Worm (Caenorhabditis elegans) whole organism, L2 larva: Measurements from ENCODE around the gene C28C12.1.

Experiments
- C34F6.9 ChIP-seq: fragments of 150-350 bp; optimal IDR thresholded peaks from 2 replicates; lab custom pipeline; 2014; ENCODE audit warnings: missing biosample characterization, missing genetic modification characterization
- F13H6.1 ChIP-seq: sonication (generic microtip); optimal IDR thresholded peaks from 2 replicates; lab custom pipeline; 2016; ENCODE audit warnings: missing genetic modification characterization, missing compliant biosample characterization
- R02D3.7 ChIP-seq: fragments of 150-350 bp; optimal IDR thresholded peaks from 2 replicates; lab custom pipeline; 2014; ENCODE audit warnings: missing biosample characterization, missing genetic modification characterization
- Y55F3AM.14 ChIP-seq: fragments of 200-800 bp; sonication (Bioruptor generic); optimal IDR thresholded peaks from 2 replicates; lab custom pipeline; 2018; ENCODE audit warnings: mild to moderate bottlenecking, missing genetic modification characterization, missing compliant biosample characterization
- ZK546.5 ChIP-seq: sonication (generic microtip); optimal IDR thresholded peaks from 2 replicates; lab custom pipeline; 2017; ENCODE audit warnings: missing biosample characterization, missing genetic modification characterization
- alr-1 ChIP-seq: fragments of 150-350 bp; optimal IDR thresholded peaks from 2 replicates; lab custom pipeline; 2014; ENCODE audit warnings: missing biosample characterization, missing genetic modification characterization
- aly-2 ChIP-seq: fragments of 150-350 bp; optimal IDR thresholded peaks from 2 replicates; lab custom pipeline; 2014; ENCODE audit warnings: missing biosample characterization, missing genetic modification characterization
- ama-1 ChIP-seq: fragments of 150-350 bp; optimal IDR thresholded peaks from 2 replicates; lab custom pipeline; 2018; ENCODE audit warnings: inconsistent platforms
- blmp-1 ChIP-seq: sonication (generic microtip); optimal IDR thresholded peaks from 2 replicates; lab custom pipeline; 2017; ENCODE audit warnings: missing genetic modification characterization, mild to moderate bottlenecking, missing compliant biosample characterization, antibody characterized with exemption, moderate library complexity; ENCODE audit not compliant: insufficient read depth
- ceh-16 ChIP-seq: fragments of 150-350 bp; optimal IDR thresholded peaks from 2 replicates; lab custom pipeline; 2014; ENCODE audit warnings: missing biosample characterization, missing genetic modification characterization
- ceh-82 ChIP-seq: fragments of 150-350 bp; optimal IDR thresholded peaks from 2 replicates; lab custom pipeline; 2014; ENCODE audit warnings: missing biosample characterization, missing genetic modification characterization
- crh-2 ChIP-seq: sonication (generic microtip); optimal IDR thresholded peaks from 2 replicates; lab custom pipeline; 2017; ENCODE audit warnings: missing biosample characterization, missing genetic modification characterization
- dmd-4 ChIP-seq: sonication (generic microtip); optimal IDR thresholded peaks from 2 replicates; lab custom pipeline; 2017; ENCODE audit warnings: missing biosample characterization, missing genetic modification characterization
- egl-27 ChIP-seq: sonication (generic microtip); optimal IDR thresholded peaks from 3 replicates; lab custom pipeline; 2017; ENCODE audit warnings: missing biosample characterization, missing genetic modification reagents, missing genetic modification characterization
- elt-1 ChIP-seq: fragments of 150-350 bp; optimal IDR thresholded peaks from 2 replicates; lab custom pipeline; 2014; ENCODE audit warnings: missing biosample characterization, missing genetic modification characterization
- elt-3 ChIP-seq: sonication (generic microtip); optimal IDR thresholded peaks from 2 replicates; lab custom pipeline; 2017; ENCODE audit warnings: missing biosample characterization, missing genetic modification characterization
- fos-1 ChIP-seq: fragments of 150-350 bp; optimal IDR thresholded peaks from 2 replicates; lab custom pipeline; 2014; ENCODE audit warnings: missing biosample characterization, missing genetic modification characterization
- gmeb-1 ChIP-seq: fragments of 150-350 bp; optimal IDR thresholded peaks from 2 replicates; lab custom pipeline; 2014; ENCODE audit warnings: missing biosample characterization, missing genetic modification characterization
- lin-11 ChIP-seq: fragments of 150-350 bp; sonication (generic microtip); optimal IDR thresholded peaks from 2 replicates; lab custom pipeline; 2014; ENCODE audit warnings: missing biosample characterization, missing genetic modification characterization, inconsistent platforms, mixed read lengths
- lin-13 ChIP-seq: fragments of 150-350 bp; optimal IDR thresholded peaks from 2 replicates; lab custom pipeline; 2014; ENCODE audit warnings: missing biosample characterization, missing genetic modification reagents, missing genetic modification characterization
- lin-39 ChIP-seq: fragments of 150-350 bp; optimal IDR thresholded peaks from 2 replicates; lab custom pipeline; 2014; ENCODE audit warnings: missing biosample characterization, missing genetic modification reagents, missing genetic modification characterization
- lsy-2 ChIP-seq, 2 experiments: fragments of 150-350 bp in 1 of 2; sonication (generic microtip) in 1 of 2; optimal IDR thresholded peaks; 2 replicates each; lab custom pipeline; 2014 to 2017; ENCODE audit warnings: missing biosample characterization in 2 of 2, missing genetic modification characterization in 2 of 2
- mab-5 ChIP-seq: fragments of 150-350 bp; optimal IDR thresholded peaks from 2 replicates; lab custom pipeline; 2014; ENCODE audit warnings: missing biosample characterization, missing genetic modification characterization
- mbf-1 ChIP-seq: sonication (generic microtip); optimal IDR thresholded peaks from 2 replicates; lab custom pipeline; 2017; ENCODE audit warnings: missing biosample characterization, missing genetic modification characterization
- mdl-1 ChIP-seq, 2 experiments: fragments of 150-350 bp in 1 of 2; sonication (generic microtip) in 1 of 2; optimal IDR thresholded peaks; 2 replicates each; lab custom pipeline; 2017; ENCODE audit warnings: missing biosample characterization in 2 of 2, missing genetic modification characterization in 2 of 2
- nhr-10 ChIP-seq: sonication (generic microtip); optimal IDR thresholded peaks from 2 replicates; lab custom pipeline; 2017; ENCODE audit warnings: missing biosample characterization, missing genetic modification characterization
- nhr-11 ChIP-seq: fragments of 150-350 bp; optimal IDR thresholded peaks from 2 replicates; lab custom pipeline; 2014; ENCODE audit warnings: missing biosample characterization, missing genetic modification characterization
- nhr-12 ChIP-seq: fragments of 150-350 bp; optimal IDR thresholded peaks from 2 replicates; lab custom pipeline; 2014; ENCODE audit warnings: missing biosample characterization, missing genetic modification characterization
- nhr-129 ChIP-seq: fragments of 150-350 bp; optimal IDR thresholded peaks from 2 replicates; lab custom pipeline; 2014; ENCODE audit warnings: missing biosample characterization, missing genetic modification characterization
- nhr-21 ChIP-seq: fragments of 150-350 bp; optimal IDR thresholded peaks from 2 replicates; lab custom pipeline; 2014; ENCODE audit warnings: missing biosample characterization, missing genetic modification characterization
- nhr-23 ChIP-seq: fragments of 150-350 bp; optimal IDR thresholded peaks from 2 replicates; lab custom pipeline; 2014; ENCODE audit warnings: missing biosample characterization, missing genetic modification reagents, missing genetic modification characterization
- nhr-237 ChIP-seq: fragments of 150-350 bp; optimal IDR thresholded peaks from 2 replicates; lab custom pipeline; 2014; ENCODE audit warnings: missing biosample characterization, missing genetic modification characterization
- nhr-25 ChIP-seq: fragments of 150-350 bp; sonication (generic microtip); optimal IDR thresholded peaks from 3 replicates; lab custom pipeline; 2014; ENCODE audit warnings: missing biosample characterization, missing genetic modification characterization
- nhr-6 ChIP-seq: fragments of 150-350 bp; optimal IDR thresholded peaks from 2 replicates; lab custom pipeline; 2014; ENCODE audit warnings: missing biosample characterization, missing genetic modification characterization
- nhr-77 ChIP-seq: fragments of 150-350 bp; optimal IDR thresholded peaks from 2 replicates; lab custom pipeline; 2014; ENCODE audit warnings: missing biosample characterization, missing genetic modification characterization
- peb-1 ChIP-seq: fragments of 150-350 bp; optimal IDR thresholded peaks from 2 replicates; lab custom pipeline; 2014; ENCODE audit warnings: missing biosample characterization, missing genetic modification characterization
- sem-4 ChIP-seq: fragments of 150-350 bp; optimal IDR thresholded peaks from 2 replicates; lab custom pipeline; 2014; ENCODE audit warnings: missing biosample characterization, missing genetic modification reagents, missing genetic modification characterization
- skn-1 ChIP-seq: sonication (generic microtip); optimal IDR thresholded peaks from 2 replicates; lab custom pipeline; 2017; ENCODE audit warnings: missing biosample characterization, missing genetic modification characterization
- sma-3 ChIP-seq: sonication (generic microtip); optimal IDR thresholded peaks from 2 replicates; lab custom pipeline; 2016; ENCODE audit warnings: missing genetic modification reagents, missing genetic modification characterization, missing compliant biosample characterization
- sma-9 ChIP-seq, 2 experiments: fragments of 150-350 bp in 1 of 2; sonication (generic microtip) in 1 of 2; optimal IDR thresholded peaks; 2 replicates each; lab custom pipeline; 2014 to 2016; ENCODE audit warnings: missing genetic modification characterization in 2 of 2, mild to moderate bottlenecking in 1 of 2, missing biosample characterization in 1 of 2, missing compliant biosample characterization in 1 of 2, missing genetic modification reagents in 1 of 2, moderate library complexity in 1 of 2
- snpc-4 ChIP-seq: fragments of 150-350 bp; optimal IDR thresholded peaks from 2 replicates; lab custom pipeline; 2014; ENCODE audit warnings: missing biosample characterization, missing genetic modification characterization
- unc-39 ChIP-seq: fragments of 150-350 bp; optimal IDR thresholded peaks from 2 replicates; lab custom pipeline; 2014; ENCODE audit warnings: missing biosample characterization, missing genetic modification characterization
- unc-55 ChIP-seq: fragments of 150-350 bp; sonication (generic microtip); optimal IDR thresholded peaks from 3 replicates; lab custom pipeline; 2014; ENCODE audit warnings: missing biosample characterization, missing genetic modification reagents, missing genetic modification characterization
- unc-62 ChIP-seq: fragments of 150-350 bp; optimal IDR thresholded peaks from 2 replicates; lab custom pipeline; 2014; ENCODE audit warnings: missing biosample characterization, missing genetic modification reagents, missing genetic modification characterization
- zag-1 ChIP-seq: fragments of 150-350 bp; optimal IDR thresholded peaks from 2 replicates; lab custom pipeline; 2014; ENCODE audit warnings: missing biosample characterization, missing genetic modification characterization
- ztf-1 ChIP-seq: fragments of 200-800 bp; sonication (Bioruptor generic); conservative IDR thresholded peaks from 2 replicates; pipeline ENCODE4 v1.3.6; 2022; ENCODE audit warnings: missing genetic modification characterization, missing compliant biosample characterization
- ztf-11 ChIP-seq: sonication (generic microtip); optimal IDR thresholded peaks from 2 replicates; lab custom pipeline; 2017; ENCODE audit warnings: missing biosample characterization, missing genetic modification characterization
- ztf-4 ChIP-seq: fragments of 150-350 bp; optimal IDR thresholded peaks from 2 replicates; lab custom pipeline; 2014; ENCODE audit warnings: missing biosample characterization, missing genetic modification characterization

C28C12.1 gene

DNA sequence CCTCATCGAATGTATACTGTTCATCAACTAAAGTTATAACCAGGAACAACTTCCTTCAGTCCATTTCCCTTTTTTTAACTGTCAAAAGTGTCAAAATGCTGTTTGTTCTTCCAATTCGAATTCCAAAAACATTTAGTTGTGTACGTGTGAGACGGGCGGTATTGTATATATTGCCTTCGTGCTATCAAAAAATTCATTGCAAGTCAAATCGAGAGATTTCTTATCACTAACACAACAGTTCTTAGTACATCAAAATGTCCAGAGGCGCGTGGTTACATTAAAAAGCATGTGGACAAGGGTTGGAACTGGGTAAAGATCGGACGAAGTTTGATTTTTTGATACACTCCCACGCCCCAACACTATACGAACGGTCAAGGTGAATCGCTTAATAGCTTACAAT, 26.9 kb downstream of the C28C12.1 start:
- TF ChIP-seq R02D3.7 (tag; lab: Kevin White, UChicago): no peak
- peak; percentile 78 for TF ChIP-seq sma-3 (GFP tag; lab: Kevin White, UChicago)
- no peak for TF ChIP-seq ztf-1
- TF ChIP-seq gmeb-1 (tag; lab: Kevin White, UChicago): peak; percentile 38
- no peak for TF ChIP-seq mab-5
- TF ChIP-seq nhr-77 (tag; lab: Kevin White, UChicago): no peak
- TF ChIP-seq skn-1 (tag; lab: Kevin White, UChicago): no peak
- no peak for TF ChIP-seq Y55F3AM.14
- TF ChIP-seq egl-27 (tag; lab: Kevin White, UChicago): no peak
- no peak for TF ChIP-seq unc-62 (GFP tag; lab: Kevin White, UChicago)
- no peak for TF ChIP-seq lin-13
- no peak for TF ChIP-seq nhr-6 (tag; lab: Kevin White, UChicago)
- TF ChIP-seq ama-1 (lab: Kevin White, UChicago): no peak
- no peak for TF ChIP-seq aly-2 (tag; lab: Kevin White, UChicago)
- no peak for TF ChIP-seq unc-39 (tag; lab: Kevin White, UChicago)
- peak; percentile 41 for TF ChIP-seq nhr-129 (tag; lab: Kevin White, UChicago)
- no peak for TF ChIP-seq lin-11
- peak; percentile 51 to 70 for TF ChIP-seq mdl-1 (tag; optimal IDR thresholded peaks at IDR 0.05; lab: Kevin White, UChicago)
- TF ChIP-seq elt-3: no peak
- peak; percentile 73 for TF ChIP-seq fos-1 (tag; lab: Kevin White, UChicago)
- no peak for TF ChIP-seq dmd-4 (tag; lab: Kevin White, UChicago)
- no peak for TF ChIP-seq snpc-4 (tag; lab: Kevin White, UChicago)
- TF ChIP-seq nhr-237: no peak
- TF ChIP-seq blmp-1: no peak
- TF ChIP-seq nhr-10 (tag; lab: Kevin White, UChicago): no peak
- no peak for TF ChIP-seq ceh-16 (tag; lab: Kevin White, UChicago)
- no peak for TF ChIP-seq alr-1
- no peak for TF ChIP-seq ztf-11 (tag; lab: Kevin White, UChicago)
- no peak for TF ChIP-seq lin-39 (tag; lab: Kevin White, UChicago)
- TF ChIP-seq sem-4 (tag; lab: Kevin White, UChicago): no peak
- no peak for TF ChIP-seq ceh-82 (tag; lab: Kevin White, UChicago)
- no peak for TF ChIP-seq ZK546.5
- no peak for TF ChIP-seq nhr-12 (tag; lab: Kevin White, UChicago)
- TF ChIP-seq nhr-11 (tag; lab: Kevin White, UChicago): no peak
- peak; percentile 72 for TF ChIP-seq nhr-21 (tag; lab: Kevin White, UChicago)
- TF ChIP-seq elt-1 (tag; lab: Kevin White, UChicago): no peak
- TF ChIP-seq nhr-23: no peak
- no peak for TF ChIP-seq unc-55
- no peak for TF ChIP-seq C34F6.9
- no peak for TF ChIP-seq mbf-1 (tag; lab: Kevin White, UChicago)
- TF ChIP-seq sma-9 (GFP tag; optimal IDR thresholded peaks at IDR 0.05; lab: Kevin White, UChicago): peak; percentile 97
- TF ChIP-seq sma-9 (tag; optimal IDR thresholded peaks at IDR 0.05; lab: Kevin White, UChicago): no peak
- TF ChIP-seq nhr-25: peak; percentile 58
- no peak for TF ChIP-seq ztf-4
- peak; percentile 26 for TF ChIP-seq F13H6.1
- TF ChIP-seq crh-2 (tag; lab: Kevin White, UChicago): peak; percentile 66
- TF ChIP-seq lsy-2 (tag; optimal IDR thresholded peaks at IDR 0.05; lab: Kevin White, UChicago): no peak
- TF ChIP-seq peb-1: no peak
- TF ChIP-seq zag-1 (tag; lab: Kevin White, UChicago): no peak

DNA sequence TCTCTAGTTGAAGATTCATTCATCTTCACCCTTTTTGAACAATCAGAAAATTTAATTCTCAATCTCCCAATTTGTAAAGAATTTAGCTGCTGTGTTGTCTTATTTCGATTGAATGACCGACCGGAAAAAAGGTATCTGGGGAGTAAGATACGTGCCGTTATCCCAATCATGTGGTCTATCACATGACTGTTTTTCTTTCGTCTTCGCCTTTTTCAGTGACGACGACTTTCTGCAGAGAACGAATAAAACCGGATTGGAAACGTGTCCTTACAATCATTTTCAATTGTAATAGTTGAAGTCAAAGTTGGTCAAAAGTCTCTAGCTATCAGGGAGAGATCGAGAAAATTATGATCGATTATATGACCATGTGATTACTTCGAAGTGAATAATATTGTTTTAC, 27.6 kb downstream of the C28C12.1 start:
- TF ChIP-seq ceh-16 (tag; lab: Kevin White, UChicago): no peak
- peak; percentile 71 for TF ChIP-seq crh-2 (tag; lab: Kevin White, UChicago)
- no peak for TF ChIP-seq unc-39 (tag; lab: Kevin White, UChicago)
- peak; percentile 72 for TF ChIP-seq nhr-129 (tag; lab: Kevin White, UChicago)
- TF ChIP-seq zag-1 (tag; lab: Kevin White, UChicago): no peak
- no peak for TF ChIP-seq R02D3.7 (tag; lab: Kevin White, UChicago)
- TF ChIP-seq elt-1 (tag; lab: Kevin White, UChicago): no peak
- no peak for TF ChIP-seq ztf-1
- no peak for TF ChIP-seq unc-62 (GFP tag; lab: Kevin White, UChicago)
- TF ChIP-seq nhr-237: no peak
- no peak for TF ChIP-seq alr-1
- peak; percentile 93 for TF ChIP-seq nhr-21 (tag; lab: Kevin White, UChicago)
- TF ChIP-seq nhr-77 (tag; lab: Kevin White, UChicago): no peak
- peak; percentile 17 for TF ChIP-seq C34F6.9
- peak; percentile 95 for TF ChIP-seq nhr-25
- TF ChIP-seq lin-39 (tag; lab: Kevin White, UChicago): no peak
- no peak for TF ChIP-seq nhr-23
- TF ChIP-seq aly-2 (tag; lab: Kevin White, UChicago): no peak
- no peak for TF ChIP-seq ztf-4
- no peak for TF ChIP-seq lin-13
- no peak for TF ChIP-seq unc-55
- peak; percentile 76 for TF ChIP-seq nhr-6 (tag; lab: Kevin White, UChicago)
- TF ChIP-seq mbf-1 (tag; lab: Kevin White, UChicago): no peak
- no peak for TF ChIP-seq dmd-4 (tag; lab: Kevin White, UChicago)
- peak; percentile 41 for TF ChIP-seq F13H6.1
- TF ChIP-seq nhr-11 (tag; lab: Kevin White, UChicago): no peak
- TF ChIP-seq fos-1 (tag; lab: Kevin White, UChicago): peak; percentile 11
- peak in 1 of 2 experiments; percentile 31 for TF ChIP-seq mdl-1 (tag; optimal IDR thresholded peaks at IDR 0.05; lab: Kevin White, UChicago)
- no peak for TF ChIP-seq ZK546.5
- TF ChIP-seq elt-3: no peak
- no peak for TF ChIP-seq nhr-12 (tag; lab: Kevin White, UChicago)
- peak; percentile 44 for TF ChIP-seq ama-1 (lab: Kevin White, UChicago)
- TF ChIP-seq mab-5: no peak
- TF ChIP-seq nhr-10 (tag; lab: Kevin White, UChicago): no peak
- TF ChIP-seq lsy-2 (tag; optimal IDR thresholded peaks at IDR 0.05; lab: Kevin White, UChicago): peak in 1 of 2 experiments; percentile 58
- no peak for TF ChIP-seq snpc-4 (tag; lab: Kevin White, UChicago)
- TF ChIP-seq sma-9 (GFP tag; optimal IDR thresholded peaks at IDR 0.05; lab: Kevin White, UChicago): peak; percentile 96
- TF ChIP-seq sma-9 (tag; optimal IDR thresholded peaks at IDR 0.05; lab: Kevin White, UChicago): no peak
